Worm (Caenorhabditis elegans) whole organism, young adult: ENCODE measurements around the gene unc-112.

Source experiments
- B0019.2 ChIP-seq: fragments of 200-800 bp; sonication (Bioruptor generic); conservative IDR thresholded peaks from 2 replicates; pipeline ENCODE4 v1.3.6; 2022; ENCODE audit warnings: missing genetic modification reagents, missing genetic modification characterization, missing compliant biosample characterization
- B0261.1 ChIP-seq: sonication (generic microtip); optimal IDR thresholded peaks from 2 replicates; lab custom pipeline; 2016; ENCODE audit warnings: mild to moderate bottlenecking, missing genetic modification characterization, moderate library complexity, missing compliant biosample characterization
- C06A6.2 ChIP-seq: fragments of 200-800 bp; sonication (Bioruptor generic); conservative IDR thresholded peaks from 2 replicates; pipeline ENCODE4 v1.3.6; 2022; ENCODE audit warnings: missing genetic modification characterization, missing compliant biosample characterization
- F23B12.7 ChIP-seq: sonication (generic microtip); optimal IDR thresholded peaks from 2 replicates; lab custom pipeline; 2017; ENCODE audit warnings: missing genetic modification characterization, mild to moderate bottlenecking, missing compliant biosample characterization, antibody characterized with exemption, moderate library complexity; ENCODE audit not compliant: insufficient read depth
- F37B4.10 ChIP-seq: fragments of 200-800 bp; sonication (Bioruptor generic); IDR thresholded peaks from 2 replicates; pipeline ENCODE4 v1.3.6; 2022; ENCODE audit warnings: missing genetic modification characterization, missing compliant biosample characterization
- K11D2.4 ChIP-seq: fragments of 200-800 bp; sonication (Bioruptor generic); IDR thresholded peaks from 2 replicates; pipeline ENCODE4 v1.3.6; 2022; ENCODE audit warnings: missing genetic modification reagents, missing genetic modification characterization, missing compliant biosample characterization
- K12H6.12 ChIP-seq: fragments of 200-800 bp; sonication (Bioruptor generic); optimal IDR thresholded peaks from 2 replicates; lab custom pipeline; 2018; ENCODE audit warnings: mild to moderate bottlenecking, missing genetic modification characterization, missing compliant biosample characterization
- akir-1 ChIP-seq: fragments of 200-800 bp; sonication (Bioruptor generic); optimal IDR thresholded peaks from 2 replicates; lab custom pipeline; 2018; ENCODE audit warnings: mild to moderate bottlenecking, missing genetic modification characterization, moderate library complexity, missing compliant biosample characterization
- aptf-2 ChIP-seq: fragments of 200-800 bp; sonication (Bioruptor generic); conservative IDR thresholded peaks from 2 replicates; pipeline ENCODE4 v1.3.6; 2022; ENCODE audit warnings: missing genetic modification reagents, missing genetic modification characterization, missing compliant biosample characterization
- atf-7 ChIP-seq: sonication (generic microtip); optimal IDR thresholded peaks from 2 replicates; lab custom pipeline; 2017; ENCODE audit warnings: mild to moderate bottlenecking, missing genetic modification characterization, missing compliant biosample characterization
- attf-5 ChIP-seq: fragments of 200-800 bp; sonication (Bioruptor generic); optimal IDR thresholded peaks from 2 replicates; lab custom pipeline; 2018; ENCODE audit warnings: mild to moderate bottlenecking, missing genetic modification characterization, missing compliant biosample characterization
- ceh-79 ChIP-seq: sonication (generic microtip); optimal IDR thresholded peaks from 2 replicates; lab custom pipeline; 2017; ENCODE audit warnings: mild to moderate bottlenecking, missing genetic modification characterization, missing compliant biosample characterization
- dpff-1 ChIP-seq: sonication (generic microtip); optimal IDR thresholded peaks from 2 replicates; lab custom pipeline; 2017; ENCODE audit warnings: mild to moderate bottlenecking, missing genetic modification characterization, missing compliant biosample characterization
- dpl-1 ChIP-seq: fragments of 150-350 bp; optimal IDR thresholded peaks from 2 replicates; lab custom pipeline; 2014; ENCODE audit warnings: missing biosample characterization, missing genetic modification reagents, missing genetic modification characterization
- efl-1 ChIP-seq: fragments of 150-350 bp; optimal IDR thresholded peaks from 2 replicates; lab custom pipeline; 2014; ENCODE audit warnings: missing biosample characterization, missing genetic modification reagents, missing genetic modification characterization
- egl-18 ChIP-seq: fragments of 200-800 bp; sonication (Bioruptor generic); IDR thresholded peaks from 2 replicates; pipeline ENCODE4 v1.3.6; 2022; ENCODE audit warnings: missing genetic modification reagents, missing genetic modification characterization, missing compliant biosample characterization
- egl-44 ChIP-seq: fragments of 200-800 bp; sonication (Bioruptor generic); IDR thresholded peaks from 2 replicates; pipeline ENCODE4 v1.3.6; 2022; ENCODE audit warnings: missing genetic modification reagents, missing genetic modification characterization, missing compliant biosample characterization
- ets-4 ChIP-seq: fragments of 200-800 bp; sonication (Bioruptor generic); optimal IDR thresholded peaks from 2 replicates; lab custom pipeline; 2018; ENCODE audit warnings: mild to moderate bottlenecking, missing genetic modification characterization, missing compliant biosample characterization
- gei-17 ChIP-seq: fragments of 200-800 bp; sonication (Bioruptor generic); optimal IDR thresholded peaks from 2 replicates; lab custom pipeline; 2018; ENCODE audit warnings: mild to moderate bottlenecking, missing genetic modification characterization, missing compliant biosample characterization
- him-1 ChIP-seq: sonication (generic microtip); optimal IDR thresholded peaks from 2 replicates; lab custom pipeline; 2016; ENCODE audit warnings: missing genotype, missing genetic modification reagents, missing genetic modification characterization, missing compliant biosample characterization
- hmg-1.2 ChIP-seq: fragments of 200-800 bp; sonication (Bioruptor generic); IDR thresholded peaks from 2 replicates; pipeline ENCODE4 v1.3.6; 2022; ENCODE audit warnings: missing genetic modification reagents, missing genetic modification characterization, missing compliant biosample characterization
- lag-1 ChIP-seq: fragments of 200-800 bp; sonication (Bioruptor generic); IDR thresholded peaks from 2 replicates; pipeline ENCODE4 v1.3.6; 2022; ENCODE audit warnings: missing genetic modification reagents, missing genetic modification characterization, missing compliant biosample characterization
- let-526 ChIP-seq: fragments of 200-800 bp; sonication (Bioruptor generic); IDR thresholded peaks from 2 replicates; pipeline ENCODE4 v1.3.6; 2022; ENCODE audit warnings: missing genetic modification reagents, missing genetic modification characterization, missing compliant biosample characterization
- lin-35 ChIP-seq, 3 experiments: fragments of 150-350 bp in 2 of 3; sonication (generic microtip) in 1 of 3; optimal IDR thresholded peaks; 2 replicates each; lab custom pipeline; 2014 to 2018; ENCODE audit warnings: missing biosample characterization in 3 of 3, missing genetic modification characterization in 3 of 3, missing genetic modification reagents in 3 of 3
- lir-1 ChIP-seq: fragments of 200-800 bp; sonication (Bioruptor generic); conservative IDR thresholded peaks from 2 replicates; pipeline ENCODE4 v1.3.6; 2022; ENCODE audit warnings: missing genetic modification reagents, missing genetic modification characterization, missing compliant biosample characterization
- madf-3 ChIP-seq: fragments of 200-800 bp; sonication (Bioruptor generic); IDR thresholded peaks from 2 replicates; pipeline ENCODE4 v1.3.6; 2022; ENCODE audit warnings: missing genetic modification reagents, missing genetic modification characterization, missing compliant biosample characterization
- mes-4 ChIP-seq: sonication (generic microtip); optimal IDR thresholded peaks from 2 replicates; lab custom pipeline; 2016; ENCODE audit warnings: missing genotype, missing genetic modification characterization, missing compliant biosample characterization
- mxl-1 ChIP-seq: sonication (generic microtip); optimal IDR thresholded peaks from 2 replicates; lab custom pipeline; 2016; ENCODE audit warnings: missing genetic modification characterization, missing compliant biosample characterization
- nfya-1 ChIP-seq: sonication (generic microtip); optimal IDR thresholded peaks from 2 replicates; lab custom pipeline; 2017; ENCODE audit warnings: antibody characterized with exemption, missing compliant biosample characterization, missing genetic modification characterization, borderline replicate concordance; ENCODE audit not compliant: insufficient read depth
- nhr-179 ChIP-seq: sonication (generic microtip); optimal IDR thresholded peaks from 2 replicates; lab custom pipeline; 2016; ENCODE audit warnings: mild to moderate bottlenecking, missing genetic modification characterization, missing compliant biosample characterization
- nhr-90 ChIP-seq: sonication (generic microtip); optimal IDR thresholded peaks from 2 replicates; lab custom pipeline; 2016; ENCODE audit warnings: missing genotype, mild to moderate bottlenecking, missing genetic modification characterization, missing compliant biosample characterization
- rcor-1 ChIP-seq: fragments of 200-800 bp; sonication (Bioruptor generic); IDR thresholded peaks from 2 replicates; pipeline ENCODE4 v1.3.6; 2022; ENCODE audit warnings: missing genetic modification reagents, missing genetic modification characterization, missing compliant biosample characterization
- repo-1 ChIP-seq: sonication (generic microtip); optimal IDR thresholded peaks from 2 replicates; lab custom pipeline; 2017; ENCODE audit warnings: mild to moderate bottlenecking, missing genetic modification characterization, missing compliant biosample characterization
- snpc-3.4 ChIP-seq: sonication (generic microtip); optimal IDR thresholded peaks from 2 replicates; lab custom pipeline; 2017; ENCODE audit warnings: missing genetic modification characterization, mild to moderate bottlenecking, missing compliant biosample characterization, antibody characterized with exemption, moderate library complexity, missing genotype, missing genetic modification reagents
- somi-1 ChIP-seq: fragments of 200-800 bp; sonication (Bioruptor generic); optimal IDR thresholded peaks from 2 replicates; lab custom pipeline; 2018; ENCODE audit warnings: mild to moderate bottlenecking, missing genetic modification characterization, missing compliant biosample characterization
- sptf-2 ChIP-seq: fragments of 200-800 bp; sonication (Bioruptor generic); optimal IDR thresholded peaks from 2 replicates; lab custom pipeline; 2018; ENCODE audit warnings: mild to moderate bottlenecking, missing genetic modification characterization, missing compliant biosample characterization
- tbp1 ChIP-seq: fragments of 200-800 bp; sonication (Bioruptor generic); optimal IDR thresholded peaks from 2 replicates; lab custom pipeline; 2018; ENCODE audit warnings: mild to moderate bottlenecking, missing genetic modification characterization, missing compliant biosample characterization
- zfh-2 ChIP-seq: fragments of 200-800 bp; sonication (Bioruptor generic); conservative IDR thresholded peaks from 2 replicates; pipeline ENCODE4 v1.3.6; 2022; ENCODE audit warnings: missing genetic modification reagents, missing genetic modification characterization, missing compliant biosample characterization
- zim-3 ChIP-seq: sonication (generic microtip); optimal IDR thresholded peaks from 2 replicates; lab custom pipeline; 2017; ENCODE audit warnings: mild to moderate bottlenecking, missing genetic modification characterization, moderate library complexity, missing compliant biosample characterization

unc-112 gene

ce11 chrV:14711077-14711476, 14.6 kb upstream of the unc-112 start, which contains the start of gene ssp-33:
TSS of gene ssp-33 (plus strand) at chrV:14711377.
- TF ChIP-seq F37B4.10 (GFP tag; lab: Robert Waterston, UW) (no peak), B0019.2 (GFP tag; lab: Robert Waterston, UW) (no peak), madf-3 (GFP tag; lab: Robert Waterston, UW) (no peak), sptf-2 (GFP tag; lab: Kevin White, UChicago) (no peak), nfya-1 (tag; lab: Kevin White, UChicago) (no peak), lag-1 (GFP tag; lab: Robert Waterston, UW) (no peak), lin-35 (GFP tag; optimal IDR thresholded peaks at IDR 0.05; lab: Kevin White, UChicago) (no peak), egl-44 (GFP tag; lab: Robert Waterston, UW) (no peak), dpff-1 (no peak), akir-1 (GFP tag; lab: Kevin White, UChicago) (no peak), nhr-179 (tag; lab: Kevin White, UChicago) (no peak), attf-5 (GFP tag; lab: Kevin White, UChicago) (no peak), hmg-1.2 (GFP tag; lab: Robert Waterston, UW) (no peak), mes-4 (tag; lab: Kevin White, UChicago) (no peak), rcor-1 (GFP tag; lab: Robert Waterston, UW) (no peak), tbp1 (GFP tag; lab: Kevin White, UChicago) (no peak), ets-4 (GFP tag; lab: Kevin White, UChicago) (no peak), zfh-2 (GFP tag; lab: Robert Waterston, UW) (no peak), gei-17 (no peak)

DNA sequence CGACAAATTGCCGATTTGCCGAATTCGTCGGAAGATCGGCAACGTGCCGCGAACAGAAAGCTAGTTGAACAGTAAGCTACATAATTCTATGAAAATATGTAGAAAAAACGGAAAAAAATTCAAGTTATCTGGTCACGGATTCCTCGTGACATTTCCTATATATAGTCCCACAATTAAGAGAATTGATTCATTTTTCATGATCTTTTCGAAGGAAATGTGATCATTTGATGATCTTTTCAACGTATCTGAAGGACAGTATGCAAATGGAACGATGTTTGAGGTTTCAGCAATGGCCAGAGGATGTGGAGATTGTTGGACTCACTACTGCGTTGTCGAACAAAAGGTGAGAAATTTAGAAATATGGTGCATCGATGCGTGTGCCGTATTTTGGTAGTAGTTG, 11.5 kb upstream of the unc-112 start, which contains the start of gene R08A2.9:
Gene R08A2.9, plus strand, starts transcription at position 301 of the 400 bp plus-strand sequence.
- TF ChIP-seq K12H6.12 (tag; lab: Kevin White, UChicago) = no peak
- no peak for TF ChIP-seq aptf-2 (GFP tag; lab: Robert Waterston, UW)
- TF ChIP-seq B0261.1 (tag; lab: Kevin White, UChicago) = no peak
- TF ChIP-seq F23B12.7 (tag; lab: Kevin White, UChicago) = no peak
- TF ChIP-seq lir-1 (GFP tag; lab: Robert Waterston, UW) = no peak
- TF ChIP-seq dpl-1 (GFP tag; lab: Kevin White, UChicago) = no peak
- TF ChIP-seq zim-3 (tag; lab: Kevin White, UChicago) = no peak
- no peak for TF ChIP-seq atf-7
- TF ChIP-seq efl-1 (GFP tag; lab: Kevin White, UChicago) = no peak
- TF ChIP-seq nhr-90 = no peak
- no peak for TF ChIP-seq K11D2.4
- TF ChIP-seq ceh-79 (tag; lab: Kevin White, UChicago) = no peak
- no peak for TF ChIP-seq somi-1
- no peak for TF ChIP-seq him-1
- TF ChIP-seq snpc-3.4 (tag; lab: Kevin White, UChicago) = no peak
- no peak for TF ChIP-seq lag-1 (GFP tag; lab: Robert Waterston, UW)
- TF ChIP-seq repo-1 (tag; lab: Kevin White, UChicago) = no peak
- TF ChIP-seq C06A6.2 = no peak
- TF ChIP-seq, all 124 proteins: peak for 0

- TF ChIP-seq egl-18 (GFP tag; lab: Robert Waterston, UW) (no peak), let-526 (GFP tag; lab: Robert Waterston, UW) (no peak), attf-5 (GFP tag; lab: Kevin White, UChicago) (no peak), mxl-1 (tag; lab: Kevin White, UChicago) (no peak)
These were observed 2.2 kb upstream of the unc-112 start, which contains the start of gene set-5 for ce11 chrV:14698666-14699065. TSS of gene set-5 (plus strand) at chrV:14698966.
